Worm (Caenorhabditis elegans): ENCODE data around the gene cut-6.

ce11 chrIII:10939184-10939583, 27.9 kb downstream of the cut-6 start:
- TF ChIP-seq tbx-37 (GFP tag; conservative IDR thresholded peaks at IDR 0.05) (no peak), ama-1 (optimal IDR thresholded peaks at IDR 0.05) (no peak), pes-1 (GFP tag; IDR thresholded peaks at IDR 0.05) (no peak), ceh-36 (tag; optimal IDR thresholded peaks at IDR 0.05) (no peak), ceh-13 (GFP tag; optimal IDR thresholded peaks at IDR 0.05) (no peak), tbx-11 (GFP tag; IDR thresholded peaks at IDR 0.05) (no peak), hmg-4 (GFP tag; optimal IDR thresholded peaks at IDR 0.05) (no peak), aly-1 (tag; optimal IDR thresholded peaks at IDR 0.05) (no peak), flt-1 (GFP tag; IDR thresholded peaks at IDR 0.05) (no peak), ets-7 (tag; optimal IDR thresholded peaks at IDR 0.05) (no peak), B0310.2 (tag; optimal IDR thresholded peaks at IDR 0.05) (no peak), scrt-1 (GFP tag; IDR thresholded peaks at IDR 0.05) (no peak), sea-1 (GFP tag; conservative IDR thresholded peaks at IDR 0.05) (no peak), F13C5.2 (tag; optimal IDR thresholded peaks at IDR 0.05) (no peak)

Data from whole organism, early embryonic.